Worm (Caenorhabditis elegans): ENCODE data around the gene spin-2.

DNA sequence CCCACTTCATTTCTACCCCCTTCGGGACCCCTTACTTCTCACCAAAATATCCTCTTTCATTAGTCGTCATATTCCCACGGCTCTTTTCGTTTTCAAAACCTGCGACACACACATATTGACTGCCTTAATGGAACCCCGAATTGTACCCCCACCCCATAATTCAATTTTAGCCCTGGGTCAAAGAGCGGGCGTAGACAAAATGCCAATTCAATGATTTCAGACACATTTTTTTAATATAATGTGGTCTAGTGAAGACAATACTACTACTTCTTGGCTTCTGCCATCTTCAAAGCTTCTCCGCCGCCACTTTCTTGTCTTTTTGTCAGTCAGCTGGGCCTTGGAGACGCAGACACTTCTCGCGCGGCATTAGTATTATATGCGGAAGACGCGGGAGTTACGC is 40.9 kb downstream of the spin-2 start:
- TF ChIP-seq him-1 (tag; optimal IDR thresholded peaks at IDR 0.05) (no peak), dao-5 (tag; optimal IDR thresholded peaks at IDR 0.05) (no peak)
